Worm (Caenorhabditis elegans) whole organism, L2 larva: ENCODE results near the gene pas-1.
A peak's percentile ranks its signal among the peaks of the same experiment; 100 is the strongest.

Experiments used
- fos-1 ChIP-seq: fragments of 150-350 bp; optimal IDR thresholded peaks from 2 replicates; lab custom pipeline; 2014; ENCODE audit warnings: missing biosample characterization, missing genetic modification characterization
- lin-13 ChIP-seq: fragments of 150-350 bp; optimal IDR thresholded peaks from 2 replicates; lab custom pipeline; 2014; ENCODE audit warnings: missing biosample characterization, missing genetic modification reagents, missing genetic modification characterization
- ztf-4 ChIP-seq: fragments of 150-350 bp; optimal IDR thresholded peaks from 2 replicates; lab custom pipeline; 2014; ENCODE audit warnings: missing biosample characterization, missing genetic modification characterization

- TF ChIP-seq lin-13 (GFP tag; lab: Kevin White, UChicago): peak; percentile 47
- TF ChIP-seq fos-1 (tag; lab: Kevin White, UChicago): peak; percentile 90
- TF ChIP-seq ztf-4: no peak
Observed at ce11 chrV:14414964-14415564, 7.4 kb downstream of the pas-1 start, which contains the start of the genes nxf-1 and C15H11.11.
